Fruit fly (Drosophila melanogaster) whole organism, embryonic: ENCODE data around the gene CG6511.
A peak's percentile ranks its signal among the peaks of the same experiment; 100 is the strongest.

Experiments
- Awh ChIP-seq: fragments of 200-800 bp; sonication (Bioruptor generic); IDR thresholded peaks from 2 replicates; pipeline ENCODE4, ENCODE4 v1.3.6; 2022; ENCODE audit warnings: missing biosample characterization, missing genetic modification characterization
- CG11696 ChIP-seq: fragments of 200-800 bp; sonication (Bioruptor generic); IDR thresholded peaks from 2 replicates; pipeline ENCODE4 v1.3.6; 2022; ENCODE audit warnings: missing biosample characterization, missing genetic modification characterization
- CG14965 ChIP-seq: fragments of 200-800 bp; sonication (Bioruptor generic); optimal IDR thresholded peaks from 2 replicates; lab custom pipeline; 2016; ENCODE audit warnings: missing biosample characterization, missing genetic modification characterization, borderline replicate concordance
- CG16779 ChIP-seq: fragments of 200-800 bp; sonication (Bioruptor generic); IDR thresholded peaks from 2 replicates; pipeline ENCODE4 v1.3.6; 2022; ENCODE audit warnings: missing biosample characterization, missing genetic modification characterization
- CG17568 ChIP-seq: fragments of 200-800 bp; sonication (Bioruptor generic); optimal IDR thresholded peaks from 2 replicates; lab custom pipeline; 2018; ENCODE audit warnings: missing biosample characterization, mild to moderate bottlenecking, missing genetic modification characterization, moderate library complexity
- CG17612 ChIP-seq: fragments of 200-800 bp; sonication (Bioruptor generic); IDR thresholded peaks from 2 replicates; pipeline ENCODE4 v1.3.6; 2022; ENCODE audit warnings: missing biosample characterization, missing genetic modification characterization
- CG17912 ChIP-seq: fragments of 200-800 bp; sonication (Bioruptor generic); optimal IDR thresholded peaks from 2 replicates; lab custom pipeline; 2018; ENCODE audit warnings: missing biosample characterization, mild to moderate bottlenecking, missing genetic modification characterization
- CG18599 ChIP-seq: fragments of 200-800 bp; sonication (Bioruptor generic); optimal IDR thresholded peaks from 3 replicates; lab custom pipeline; 2017; ENCODE audit warnings: missing biosample characterization, missing genetic modification characterization, mild to moderate bottlenecking, moderate library complexity, missing genetic modification reagents
- CG2129 ChIP-seq: fragments of 200-800 bp; sonication (Bioruptor generic); IDR thresholded peaks from 2 replicates; pipeline ENCODE4 v1.3.6; 2022; ENCODE audit warnings: missing biosample characterization, missing genetic modification characterization; ENCODE audit not compliant: partially characterized antibody
- CG2202 ChIP-seq: fragments of 200-800 bp; sonication (Bioruptor generic); optimal IDR thresholded peaks from 2 replicates; lab custom pipeline; 2018; ENCODE audit warnings: missing biosample characterization, mild to moderate bottlenecking, missing genetic modification characterization
- CG31441 ChIP-seq: fragments of 200-800 bp; sonication (Bioruptor generic); IDR thresholded peaks from 2 replicates; pipeline ENCODE4 v1.3.6; 2022; ENCODE audit warnings: missing biosample characterization, missing genetic modification characterization
- CG3838 ChIP-seq: fragments of 200-800 bp; sonication (Bioruptor generic); optimal IDR thresholded peaks from 3 replicates; lab custom pipeline; 2016; ENCODE audit warnings: missing biosample characterization, missing genetic modification characterization
- CG6175 ChIP-seq: fragments of 200-800 bp; sonication (Bioruptor generic); IDR thresholded peaks from 3 replicates; pipeline ENCODE4 v1.3.6; 2022; ENCODE audit warnings: missing biosample characterization, missing genetic modification characterization
- CG6272 ChIP-seq: fragments of 200-800 bp; sonication (Bioruptor generic); IDR thresholded peaks from 2 replicates; pipeline ENCODE4 v1.3.6; 2022; ENCODE audit warnings: missing biosample characterization, missing genetic modification characterization
- CG6765 ChIP-seq: fragments of 200-800 bp; sonication (Bioruptor generic); optimal IDR thresholded peaks from 3 replicates; lab custom pipeline; 2017; ENCODE audit warnings: missing biosample characterization, mild to moderate bottlenecking, missing genetic modification characterization
- CG7928 ChIP-seq: fragments of 200-800 bp; sonication (Bioruptor generic); optimal IDR thresholded peaks from 2 replicates; lab custom pipeline; 2017; ENCODE audit warnings: missing biosample characterization, mild to moderate bottlenecking, missing genetic modification characterization
- CG8478 ChIP-seq: fragments of >200 bp; optimal IDR thresholded peaks from 2 replicates; lab custom pipeline; 2018
- CG9215 ChIP-seq: fragments of 200-800 bp; sonication (Bioruptor generic); IDR thresholded peaks from 2 replicates; pipeline ENCODE4 v1.3.6; 2022; ENCODE audit warnings: missing biosample characterization, missing genetic modification characterization
- CkIIα-i1 ChIP-seq: fragments of 200-800 bp; sonication (Bioruptor generic); IDR thresholded peaks from 2 replicates; pipeline ENCODE4 v1.3.6; 2022; ENCODE audit warnings: missing biosample characterization, missing genetic modification characterization
- CoRest ChIP-seq: fragments of 200-800 bp; sonication (Bioruptor generic); optimal IDR thresholded peaks from 3 replicates; lab custom pipeline; 2018; ENCODE audit warnings: missing biosample characterization, mild to moderate bottlenecking, missing genetic modification characterization, moderate library complexity
- E2f1 ChIP-seq: fragments of 200-800 bp; sonication (Bioruptor generic); IDR thresholded peaks from 2 replicates; pipeline ENCODE4 v1.3.6; 2022; ENCODE audit warnings: missing biosample characterization, missing genetic modification characterization
- H15 ChIP-seq: fragments of 200-800 bp; sonication (Bioruptor generic); IDR thresholded peaks from 3 replicates; pipeline ENCODE4 v1.3.6; 2022; ENCODE audit warnings: missing biosample characterization, missing genetic modification characterization
- Hmx ChIP-seq: fragments of 200-800 bp; sonication (Bioruptor generic); optimal IDR thresholded peaks from 2 replicates; lab custom pipeline; 2016; ENCODE audit warnings: missing biosample characterization, missing genetic modification characterization
- Lhr ChIP-seq: fragments of 200-800 bp; sonication (Bioruptor generic); optimal IDR thresholded peaks from 3 replicates; lab custom pipeline; 2017; ENCODE audit warnings: mild to moderate bottlenecking, missing biosample characterization, missing genetic modification reagents, missing genetic modification characterization
- Max ChIP-seq: fragments of 200-800 bp; sonication (Bioruptor generic); optimal IDR thresholded peaks from 2 replicates; lab custom pipeline; 2016; ENCODE audit warnings: missing biosample characterization, mild to moderate bottlenecking, missing genetic modification characterization
- Med ChIP-seq: fragments of 200-800 bp; sonication (Bioruptor generic); peaks from one replicate; lab custom pipeline; 2016; ENCODE audit warnings: missing biosample characterization, missing genetic modification characterization, mild to moderate bottlenecking, inconsistent platforms, moderate library complexity
- NK7.1 ChIP-seq: fragments of 200-800 bp; sonication (Bioruptor generic); optimal IDR thresholded peaks from 3 replicates; lab custom pipeline; 2016; ENCODE audit warnings: missing biosample characterization, missing genetic modification characterization
- Nf-YA ChIP-seq: fragments of 200-800 bp; sonication (Bioruptor generic); IDR thresholded peaks from 2 replicates; pipeline ENCODE4 v1.3.6; 2022; ENCODE audit warnings: missing biosample characterization, missing genetic modification characterization
- Optix ChIP-seq: fragments of 200-800 bp; sonication (Bioruptor generic); IDR thresholded peaks from 3 replicates; pipeline ENCODE4 v1.3.6; 2022; ENCODE audit warnings: missing biosample characterization, missing genetic modification characterization
- Rx ChIP-seq: fragments of 200-800 bp; sonication (Bioruptor generic); IDR thresholded peaks from 2 replicates; pipeline ENCODE4 v1.3.6; 2022; ENCODE audit warnings: missing biosample characterization, missing genetic modification characterization
- Xrp1 ChIP-seq: fragments of 200-800 bp; sonication (Bioruptor generic); IDR thresholded peaks from 2 replicates; pipeline ENCODE4 v1.3.6; 2022; ENCODE audit warnings: missing biosample characterization, missing genetic modification characterization
- abd-A ChIP-seq: fragments of 200-800 bp; sonication (Bioruptor generic); optimal IDR thresholded peaks from 3 replicates; lab custom pipeline; 2019; ENCODE audit warnings: missing biosample characterization, mild to moderate bottlenecking, missing genetic modification characterization, moderate library complexity
- amos ChIP-seq: fragments of 200-800 bp; sonication (Bioruptor generic); IDR thresholded peaks from 2 replicates; pipeline ENCODE4 v1.3.6; 2022; ENCODE audit warnings: missing biosample characterization, missing genetic modification characterization; ENCODE audit not compliant: partially characterized antibody
- ase ChIP-seq: fragments of 200-800 bp; sonication (Bioruptor generic); IDR thresholded peaks from 3 replicates; pipeline ENCODE4 v1.3.6; 2022; ENCODE audit warnings: missing biosample characterization, missing genetic modification characterization
- cg ChIP-seq: fragments of 200-800 bp; sonication (Bioruptor generic); optimal IDR thresholded peaks from 3 replicates; lab custom pipeline; 2019; ENCODE audit warnings: missing biosample characterization, mild to moderate bottlenecking, missing genetic modification characterization, moderate library complexity
- chinmo ChIP-seq: fragments of 200-800 bp; sonication (Bioruptor generic); IDR thresholded peaks from 4 replicates; pipeline ENCODE4 v1.3.6; 2022; ENCODE audit warnings: missing biosample characterization, missing genetic modification characterization; ENCODE audit not compliant: partially characterized antibody
- da ChIP-seq: fragments of 200-800 bp; sonication (Bioruptor generic); optimal IDR thresholded peaks from 2 replicates; lab custom pipeline; 2016; ENCODE audit warnings: missing biosample characterization, missing genetic modification characterization
- dmrt99B ChIP-seq: fragments of 200-800 bp; sonication (Bioruptor generic); optimal IDR thresholded peaks from 2 replicates; lab custom pipeline; 2018; ENCODE audit warnings: missing biosample characterization, mild to moderate bottlenecking, missing genetic modification characterization, moderate library complexity
- exex ChIP-seq: fragments of 200-800 bp; sonication (Bioruptor generic); optimal IDR thresholded peaks from 4 replicates; lab custom pipeline; 2018; ENCODE audit warnings: missing biosample characterization, mild to moderate bottlenecking, missing genetic modification characterization, moderate library complexity
- eyg ChIP-seq: fragments of 200-800 bp; sonication (Bioruptor generic); optimal IDR thresholded peaks from 3 replicates; lab custom pipeline; 2016; ENCODE audit warnings: missing biosample characterization, missing genetic modification characterization
- gcm ChIP-seq: fragments of 200-800 bp; sonication (Bioruptor generic); optimal IDR thresholded peaks from 2 replicates; lab custom pipeline; 2019; ENCODE audit warnings: missing biosample characterization, mild to moderate bottlenecking, missing genetic modification characterization, moderate library complexity
- lola ChIP-seq, 3 experiments: fragments of >200 bp in 2 of 3; fragments of 200-800 bp in 1 of 3; sonication (Bioruptor generic) in 1 of 3; optimal IDR thresholded peaks; 2 replicates each; lab custom pipeline; 2017 to 2019; ENCODE audit warnings: missing biosample characterization in 3 of 3, missing genetic modification characterization in 3 of 3, mild to moderate bottlenecking in 1 of 3, moderate library complexity in 1 of 3
- phol ChIP-seq: fragments of 200-800 bp; sonication (Bioruptor generic); optimal IDR thresholded peaks from 3 replicates; lab custom pipeline; 2018; ENCODE audit warnings: missing biosample characterization, mild to moderate bottlenecking, missing genetic modification characterization, moderate library complexity
- row ChIP-seq: fragments of 200-800 bp; sonication (Bioruptor generic); IDR thresholded peaks from 3 replicates; pipeline ENCODE4 v1.3.6; 2022; ENCODE audit warnings: missing biosample characterization, missing genetic modification characterization
- salm ChIP-seq: fragments of 200-800 bp; sonication (Bioruptor generic); optimal IDR thresholded peaks from 2 replicates; lab custom pipeline; 2018; ENCODE audit warnings: missing biosample characterization, mild to moderate bottlenecking, missing genetic modification characterization
- sd ChIP-seq: fragments of 200-800 bp; sonication (Bioruptor generic); optimal IDR thresholded peaks from 3 replicates; lab custom pipeline; 2018; ENCODE audit warnings: missing biosample characterization, mild to moderate bottlenecking, missing genetic modification characterization, moderate library complexity
- tio ChIP-seq: fragments of 200-800 bp; sonication (Bioruptor generic); optimal IDR thresholded peaks from 2 replicates; lab custom pipeline; 2017; ENCODE audit warnings: missing biosample characterization, missing genetic modification characterization, inconsistent platforms
- tna ChIP-seq: fragments of 200-800 bp; sonication (Bioruptor generic); IDR thresholded peaks from 2 replicates; pipeline ENCODE4 v1.3.6; 2022; ENCODE audit warnings: missing biosample characterization, missing genetic modification characterization; ENCODE audit not compliant: partially characterized antibody
- unc-4 ChIP-seq: fragments of 200-800 bp; sonication (Bioruptor generic); IDR thresholded peaks from 2 replicates; pipeline ENCODE4 v1.3.6; 2022; ENCODE audit warnings: missing biosample characterization, missing genetic modification characterization; ENCODE audit not compliant: partially characterized antibody

The CG6511 gene

DNA sequence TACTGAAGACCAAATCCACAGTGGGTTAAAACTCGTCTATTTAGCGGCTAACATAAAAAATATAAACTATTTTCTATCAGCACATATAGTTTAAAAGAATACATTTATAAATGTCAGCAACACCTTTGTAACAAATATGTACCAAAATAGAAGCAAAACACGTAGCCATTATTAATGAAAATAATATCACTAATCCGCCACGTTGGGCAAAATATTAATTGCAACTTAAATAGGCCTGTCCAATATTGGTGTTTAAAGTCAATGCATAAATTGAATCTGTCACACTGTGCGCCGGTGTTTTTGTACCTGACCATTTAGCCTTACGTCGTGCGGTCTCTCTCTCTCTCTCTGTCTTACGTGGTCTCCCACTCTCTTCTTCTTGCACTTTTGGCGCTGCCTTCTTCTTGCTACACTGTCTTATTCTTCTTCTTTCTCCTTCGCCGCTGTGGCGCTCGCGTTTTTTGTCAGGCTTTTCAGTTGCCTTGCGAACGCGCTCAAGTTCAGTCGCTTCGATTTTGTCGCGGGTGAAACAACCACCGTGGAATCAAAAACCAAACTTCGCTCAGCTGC, 44.9 kb downstream of the CG6511 start (continued):
- TF ChIP-seq Hmx (GFP tag; lab: Kevin White, UChicago) = peak; percentile 86
- peak; percentile 98 for TF ChIP-seq row
- TF ChIP-seq CG11696 (GFP tag; lab: Robert Waterston, UW) = peak; percentile 85
- TF ChIP-seq Awh (GFP tag; lab: Robert Waterston, UW) = peak; percentile 97
- TF ChIP-seq amos (GFP tag; lab: Robert Waterston, UW) = peak; percentile 28; the same call in 1 of the 2 replicates
- peak; percentile 99 for TF ChIP-seq tio (GFP tag; lab: Kevin White, UChicago)
- TF ChIP-seq Rx = peak; percentile 95
- TF ChIP-seq CG14965 (GFP tag; lab: Kevin White, UChicago) = peak; percentile 81
- peak; percentile 90 for TF ChIP-seq Nf-YA (GFP tag; lab: Robert Waterston, UW)
- 0 out of 2 replicates have a peak, but pooled peaks have one; percentile 30 for TF ChIP-seq unc-4 (GFP tag; lab: Robert Waterston, UW)
- peak; percentile 95; the same call in 3 of the 4 replicates for TF ChIP-seq chinmo
- TF ChIP-seq CG2129 (GFP tag; lab: Robert Waterston, UW) = no peak
- TF ChIP-seq tna (GFP tag; lab: Robert Waterston, UW) = no peak; the same call in 1 of the 2 replicates
- peak; percentile 97 for TF ChIP-seq CG6175
- peak; percentile 100 for TF ChIP-seq CoRest (tag; lab: Kevin White, UChicago)
- TF ChIP-seq Xrp1 (GFP tag; lab: Robert Waterston, UW) = peak; percentile 98
- peak; percentile 97 for TF ChIP-seq gcm (GFP tag; lab: Kevin White, UChicago)
- peak; percentile 97 for TF ChIP-seq Optix (GFP tag; lab: Robert Waterston, UW)
- TF ChIP-seq CG6272 (GFP tag; lab: Robert Waterston, UW) = peak; percentile 96
- peak; percentile 96 for TF ChIP-seq Lhr (GFP tag; lab: Kevin White, UChicago)
- TF ChIP-seq CG9215 = peak; percentile 97
- peak; percentile 90 for TF ChIP-seq CG16779 (GFP tag; lab: Robert Waterston, UW)
- TF ChIP-seq CG17568 (GFP tag; lab: Kevin White, UChicago) = peak; percentile 95
- peak; percentile 96 for TF ChIP-seq da (GFP tag; lab: Kevin White, UChicago)
- peak; percentile 94 for TF ChIP-seq CG17612 (GFP tag; lab: Robert Waterston, UW)
- peak; percentile 73 for TF ChIP-seq abd-A (tag; lab: Kevin White, UChicago)
- peak; percentile 77 for TF ChIP-seq CG7928 (GFP tag; lab: Kevin White, UChicago)
- TF ChIP-seq dmrt99B = peak; percentile 99
- peak in 1 of 3 experiments; percentile 99 for TF ChIP-seq lola (GFP tag; optimal IDR thresholded peaks at IDR 0.05; lab: Kevin White, UChicago)
- TF ChIP-seq exex (tag; lab: Kevin White, UChicago) = peak; percentile 60
- TF ChIP-seq cg (GFP tag; lab: Kevin White, UChicago) = peak; percentile 4
- peak; percentile 99 for TF ChIP-seq Max (GFP tag; lab: Kevin White, UChicago)
- peak; percentile 91 for TF ChIP-seq NK7.1 (GFP tag; lab: Kevin White, UChicago)
- TF ChIP-seq salm (tag; lab: Kevin White, UChicago) = peak; percentile 97
- 0 out of 2 replicates have a peak, but pooled peaks have one; percentile 42 for TF ChIP-seq CkIIα-i1 (GFP tag; lab: Robert Waterston, UW)
- TF ChIP-seq ase = peak; percentile 97
- TF ChIP-seq CG2202 = peak; percentile 97
- peak; percentile 98 for TF ChIP-seq CG31441
- no peak for TF ChIP-seq CG8478
- peak; percentile 97 for TF ChIP-seq E2f1 (GFP tag; lab: Robert Waterston, UW)
- TF ChIP-seq H15 (GFP tag; lab: Robert Waterston, UW) = peak; percentile 97
- TF ChIP-seq CG6765 (GFP tag; lab: Kevin White, UChicago) = peak; percentile 88
- peak; percentile 98 for TF ChIP-seq CG18599 (GFP tag; lab: Kevin White, UChicago)
- TF ChIP-seq CG17912 (GFP tag; lab: Kevin White, UChicago) = peak; percentile 92
- TF ChIP-seq CG3838 (GFP tag; lab: Kevin White, UChicago) = peak; percentile 89
- peak; percentile 81 for TF ChIP-seq eyg
- peak; percentile 98 for TF ChIP-seq Med (GFP tag; lab: Kevin White, UChicago)
- peak; percentile 98 for TF ChIP-seq phol (tag; lab: Kevin White, UChicago)
- TF ChIP-seq sd (tag; lab: Kevin White, UChicago) = peak; percentile 91
